Fruit fly (Drosophila melanogaster) whole organism: Measurements from ENCODE around the gene CG14695.
A peak's percentile ranks its signal among the peaks of the same experiment; 100 is the strongest.

Source experiments
- Dll ChIP-seq: fragments of >200 bp; optimal IDR thresholded peaks from 2 replicates; lab custom pipeline; 2017
- EcR ChIP-seq, 2 experiments: fragments of >200 bp; optimal IDR thresholded peaks; 2 replicates each; lab custom pipeline; 2017; ENCODE audit warnings: missing biosample characterization in 2 of 2, missing genetic modification characterization in 2 of 2, missing genetic modification reagents in 2 of 2
- pan ChIP-seq: fragments of >200 bp; optimal IDR thresholded peaks from 2 replicates; lab custom pipeline; 2017

- TF ChIP-seq EcR (GFP tag; optimal IDR thresholded peaks at IDR 0.05; lab: Kevin White, UChicago) (no peak), pan (lab: Kevin White, UChicago) (no peak), Dll (lab: Kevin White, UChicago) (peak; percentile 26)
Observed at dm6 chr3R:10885422-10886081, 6.4 kb upstream of the CG14695 start, which contains the start of gene Leash.
